Worm (Caenorhabditis elegans) whole organism, L2 larva: ENCODE measurements around the gene moc-2.

Experiments used
- ceh-82 ChIP-seq: fragments of 150-350 bp; optimal IDR thresholded peaks from 2 replicates; lab custom pipeline; 2014; ENCODE audit warnings: missing biosample characterization, missing genetic modification characterization
- egl-27 ChIP-seq: sonication (generic microtip); optimal IDR thresholded peaks from 3 replicates; lab custom pipeline; 2017; ENCODE audit warnings: missing biosample characterization, missing genetic modification reagents, missing genetic modification characterization
- lin-39 ChIP-seq: fragments of 150-350 bp; optimal IDR thresholded peaks from 2 replicates; lab custom pipeline; 2014; ENCODE audit warnings: missing biosample characterization, missing genetic modification reagents, missing genetic modification characterization
- lsy-2 ChIP-seq, 2 experiments: fragments of 150-350 bp in 1 of 2; sonication (generic microtip) in 1 of 2; optimal IDR thresholded peaks; 2 replicates each; lab custom pipeline; 2014 to 2017; ENCODE audit warnings: missing biosample characterization in 2 of 2, missing genetic modification characterization in 2 of 2
- nhr-11 ChIP-seq: fragments of 150-350 bp; optimal IDR thresholded peaks from 2 replicates; lab custom pipeline; 2014; ENCODE audit warnings: missing biosample characterization, missing genetic modification characterization
- nhr-12 ChIP-seq: fragments of 150-350 bp; optimal IDR thresholded peaks from 2 replicates; lab custom pipeline; 2014; ENCODE audit warnings: missing biosample characterization, missing genetic modification characterization
- snpc-4 ChIP-seq: fragments of 150-350 bp; optimal IDR thresholded peaks from 2 replicates; lab custom pipeline; 2014; ENCODE audit warnings: missing biosample characterization, missing genetic modification characterization
- unc-62 ChIP-seq: fragments of 150-350 bp; optimal IDR thresholded peaks from 2 replicates; lab custom pipeline; 2014; ENCODE audit warnings: missing biosample characterization, missing genetic modification reagents, missing genetic modification characterization
- ztf-4 ChIP-seq: fragments of 150-350 bp; optimal IDR thresholded peaks from 2 replicates; lab custom pipeline; 2014; ENCODE audit warnings: missing biosample characterization, missing genetic modification characterization

ce11 chrV:6533030-6533429 lies 29.0 kb upstream of the moc-2 start, which contains the start of gene hpo-26:
- no peak for TF ChIP-seq ztf-4 (tag; lab: Kevin White, UChicago)
- no peak for TF ChIP-seq ceh-82 (tag; lab: Kevin White, UChicago)
- TF ChIP-seq snpc-4 (tag; lab: Kevin White, UChicago), result no peak
- no peak for TF ChIP-seq egl-27 (tag; lab: Kevin White, UChicago)
- TF ChIP-seq nhr-11 (tag; lab: Kevin White, UChicago), result no peak
- no peak for TF ChIP-seq nhr-12 (tag; lab: Kevin White, UChicago)
- TF ChIP-seq lsy-2 (tag; optimal IDR thresholded peaks at IDR 0.05; lab: Kevin White, UChicago), result no peak
- no peak for TF ChIP-seq unc-62 (GFP tag; lab: Kevin White, UChicago)
- TF ChIP-seq lin-39 (tag; lab: Kevin White, UChicago), result no peak
